Worm (Caenorhabditis elegans) whole organism, L4 larva: ENCODE measurements around the gene B0348.1.

Experiments
- D1046.2 ChIP-seq: fragments of 200-800 bp; sonication (Bioruptor generic); IDR thresholded peaks from 2 replicates; pipeline ENCODE4 v1.3.6; 2022; ENCODE audit warnings: missing genetic modification characterization, missing compliant biosample characterization
- F10B5.3 ChIP-seq: sonication (generic microtip); optimal IDR thresholded peaks from 2 replicates; lab custom pipeline; 2016; ENCODE audit warnings: mild to moderate bottlenecking, missing genetic modification characterization, missing compliant biosample characterization
- F44E2.7 ChIP-seq: fragments of 200-800 bp; sonication (Bioruptor generic); IDR thresholded peaks from 2 replicates; pipeline ENCODE4 v2.1.2; 2022; ENCODE audit warnings: missing genetic modification characterization, missing compliant biosample characterization
- Y48G9A.11 ChIP-seq: fragments of 200-800 bp; sonication (Bioruptor generic); IDR thresholded peaks from 2 replicates; pipeline ENCODE4 v1.3.6; 2022; ENCODE audit warnings: missing genetic modification reagents, missing genetic modification characterization, missing compliant biosample characterization
- ZK337.2 ChIP-seq: fragments of 200-800 bp; sonication (Bioruptor generic); IDR thresholded peaks from 2 replicates; pipeline ENCODE4 v1.3.6; 2022; ENCODE audit warnings: missing genetic modification reagents, missing genetic modification characterization, missing compliant biosample characterization
- aly-2 ChIP-seq: sonication (generic microtip); optimal IDR thresholded peaks from 2 replicates; lab custom pipeline; 2018; ENCODE audit warnings: missing biosample characterization, missing genetic modification characterization
- ama-1 ChIP-seq: fragments of 150-350 bp; optimal IDR thresholded peaks from 2 replicates; lab custom pipeline; 2014; ENCODE audit warnings: inconsistent platforms, mixed read lengths
- arid-1 ChIP-seq: fragments of 200-800 bp; sonication (Bioruptor generic); conservative IDR thresholded peaks from 2 replicates; pipeline ENCODE4 v1.3.6; 2022; ENCODE audit warnings: missing genetic modification reagents, missing genetic modification characterization, missing compliant biosample characterization
- ceh-44 ChIP-seq: fragments of 200-800 bp; sonication (Bioruptor generic); IDR thresholded peaks from 2 replicates; pipeline ENCODE4 v1.3.6; 2022; ENCODE audit warnings: missing genetic modification reagents, missing genetic modification characterization, missing compliant biosample characterization
- ceh-82 ChIP-seq: sonication (generic microtip); optimal IDR thresholded peaks from 2 replicates; lab custom pipeline; 2017; ENCODE audit warnings: missing biosample characterization, missing genetic modification characterization
- ces-1 ChIP-seq: fragments of 150-350 bp; sonication (generic microtip); optimal IDR thresholded peaks from 4 replicates; lab custom pipeline; 2014; ENCODE audit warnings: missing biosample characterization, missing genetic modification reagents, missing genetic modification characterization
- cey-2 ChIP-seq: sonication (generic microtip); optimal IDR thresholded peaks from 3 replicates; lab custom pipeline; 2017; ENCODE audit warnings: missing genetic modification characterization, mild to moderate bottlenecking, missing compliant biosample characterization, antibody characterized with exemption, borderline replicate concordance; ENCODE audit not compliant: insufficient read depth
- daf-16 ChIP-seq, 3 experiments: sonication (generic microtip); optimal IDR thresholded peaks; 2 replicates each; lab custom pipeline; 2016 to 2017; ENCODE audit warnings: missing genetic modification characterization in 3 of 3, missing genetic modification reagents in 3 of 3, mild to moderate bottlenecking in 2 of 3, missing compliant biosample characterization in 2 of 3, missing biosample characterization in 1 of 3, moderate library complexity in 1 of 3
- daf-19 ChIP-seq: fragments of 200-800 bp; sonication (Bioruptor generic); conservative IDR thresholded peaks from 2 replicates; pipeline ENCODE4 v1.3.6; 2022; ENCODE audit warnings: missing genetic modification characterization, missing compliant biosample characterization
- daf-8 ChIP-seq: fragments of 200-800 bp; sonication (Bioruptor generic); IDR thresholded peaks from 2 replicates; pipeline ENCODE4 v1.3.6; 2022; ENCODE audit warnings: missing genetic modification characterization, missing compliant biosample characterization
- dmd-6 ChIP-seq: fragments of 200-800 bp; sonication (Bioruptor generic); IDR thresholded peaks from 2 replicates; pipeline ENCODE4 v1.3.6; 2022; ENCODE audit warnings: missing genetic modification reagents, missing genetic modification characterization, missing compliant biosample characterization
- dpl-1 ChIP-seq: fragments of 150-350 bp; optimal IDR thresholded peaks from 2 replicates; lab custom pipeline; 2014; ENCODE audit warnings: missing biosample characterization, missing genetic modification reagents, missing genetic modification characterization
- duxl-1 ChIP-seq: sonication (generic microtip); optimal IDR thresholded peaks from 2 replicates; lab custom pipeline; 2016; ENCODE audit warnings: mild to moderate bottlenecking, missing genetic modification characterization, moderate library complexity, missing compliant biosample characterization; ENCODE audit not compliant: poor library complexity
- gei-8 ChIP-seq: fragments of 200-800 bp; sonication (Bioruptor generic); optimal IDR thresholded peaks from 2 replicates; lab custom pipeline; 2018; ENCODE audit warnings: mild to moderate bottlenecking, missing genetic modification characterization, missing compliant biosample characterization
- hmg-1.1 ChIP-seq: fragments of 200-800 bp; sonication (Bioruptor generic); IDR thresholded peaks from 2 replicates; pipeline ENCODE4 v1.3.6; 2022; ENCODE audit warnings: missing genetic modification reagents, missing genetic modification characterization, missing compliant biosample characterization
- lin-1 ChIP-seq: fragments of 200-800 bp; sonication (Bioruptor generic); IDR thresholded peaks from 2 replicates; pipeline ENCODE4 v1.3.6; 2022; ENCODE audit warnings: missing genetic modification reagents, missing genetic modification characterization, missing compliant biosample characterization
- lin-13 ChIP-seq: fragments of 150-350 bp; optimal IDR thresholded peaks from 2 replicates; lab custom pipeline; 2014; ENCODE audit warnings: missing biosample characterization, missing genetic modification reagents, missing genetic modification characterization
- lin-15B ChIP-seq: fragments of 150-350 bp; sonication (generic microtip); optimal IDR thresholded peaks from 3 replicates; lab custom pipeline; 2014; ENCODE audit warnings: missing biosample characterization, missing genetic modification characterization
- lin-29 ChIP-seq: fragments of 200-800 bp; sonication (Bioruptor generic); IDR thresholded peaks from 2 replicates; pipeline ENCODE4 v1.3.6; 2022; ENCODE audit warnings: missing genetic modification reagents, missing genetic modification characterization, missing compliant biosample characterization
- lin-38 ChIP-seq: fragments of 200-800 bp; sonication (Bioruptor generic); IDR thresholded peaks from 2 replicates; pipeline ENCODE4 v1.3.6; 2022; ENCODE audit warnings: missing genetic modification reagents, missing genetic modification characterization, missing compliant biosample characterization
- lin-39 ChIP-seq: fragments of 150-350 bp; optimal IDR thresholded peaks from 2 replicates; lab custom pipeline; 2014; ENCODE audit warnings: missing biosample characterization, missing genetic modification reagents, missing genetic modification characterization
- lsy-2 ChIP-seq, 2 experiments: fragments of 150-350 bp in 1 of 2; sonication (generic microtip) in 1 of 2; optimal IDR thresholded peaks; 2 replicates each; lab custom pipeline; 2014 to 2017; ENCODE audit warnings: missing biosample characterization in 2 of 2, missing genetic modification characterization in 2 of 2
- mdl-1 ChIP-seq, 2 experiments: fragments of 150-350 bp in 1 of 2; sonication (generic microtip) in 1 of 2; optimal IDR thresholded peaks; 2 replicates each; lab custom pipeline; 2014 to 2017; ENCODE audit warnings: missing biosample characterization in 2 of 2, missing genetic modification characterization in 2 of 2
- mep-1 ChIP-seq: fragments of 150-350 bp; sonication (generic microtip); optimal IDR thresholded peaks from 3 replicates; lab custom pipeline; 2014; ENCODE audit warnings: missing biosample characterization, missing genetic modification characterization
- mes-2 ChIP-seq: sonication (generic microtip); optimal IDR thresholded peaks from 2 replicates; lab custom pipeline; 2016; ENCODE audit warnings: missing genotype, mild to moderate bottlenecking, missing genetic modification characterization, missing compliant biosample characterization; ENCODE audit not compliant: poor library complexity, severe bottlenecking
- mxl-2 ChIP-seq: fragments of 200-800 bp; sonication (Bioruptor generic); conservative IDR thresholded peaks from 2 replicates; pipeline ENCODE4 v1.3.6; 2022; ENCODE audit warnings: missing genetic modification reagents, missing genetic modification characterization, missing compliant biosample characterization
- nhr-102 ChIP-seq: sonication (generic microtip); optimal IDR thresholded peaks from 2 replicates; lab custom pipeline; 2016; ENCODE audit warnings: mild to moderate bottlenecking, missing genetic modification characterization, moderate library complexity, missing compliant biosample characterization
- nhr-237 ChIP-seq: sonication (generic microtip); optimal IDR thresholded peaks from 2 replicates; lab custom pipeline; 2017; ENCODE audit warnings: missing biosample characterization, missing genetic modification characterization
- nhr-28 ChIP-seq: fragments of 150-350 bp; optimal IDR thresholded peaks from 2 replicates; lab custom pipeline; 2014; ENCODE audit warnings: missing biosample characterization, missing genetic modification characterization
- nhr-6 ChIP-seq: fragments of 150-350 bp; optimal IDR thresholded peaks from 2 replicates; lab custom pipeline; 2014; ENCODE audit warnings: missing biosample characterization, missing genetic modification characterization
- nhr-76 ChIP-seq: fragments of 150-350 bp; optimal IDR thresholded peaks from 2 replicates; lab custom pipeline; 2014; ENCODE audit warnings: missing biosample characterization, missing genetic modification characterization
- pha-4 ChIP-seq, 2 experiments: fragments of 150-350 bp in 1 of 2; fragments of 200-800 bp in 1 of 2; sonication (Bioruptor generic) in 1 of 2; IDR thresholded peaks in 1 of 2; optimal IDR thresholded peaks in 1 of 2; 2 replicates each; pipeline versions ENCODE4 v1.3.6 to Lab custom; 2014 to 2022; ENCODE audit warnings: missing genetic modification characterization in 2 of 2, missing genetic modification reagents in 2 of 2, missing biosample characterization in 1 of 2, missing compliant biosample characterization in 1 of 2
- snpc-1.2 ChIP-seq: fragments of 200-800 bp; sonication (Bioruptor generic); IDR thresholded peaks from 2 replicates; pipeline ENCODE4 v1.3.6; 2022; ENCODE audit warnings: missing genetic modification reagents, missing genetic modification characterization, missing compliant biosample characterization
- snpc-4 ChIP-seq: fragments of 150-350 bp; optimal IDR thresholded peaks from 2 replicates; lab custom pipeline; 2014; ENCODE audit warnings: missing biosample characterization, missing genetic modification characterization
- tag-97 ChIP-seq: fragments of 200-800 bp; sonication (Bioruptor generic); IDR thresholded peaks from 2 replicates; pipeline ENCODE4 v1.3.6; 2022; ENCODE audit warnings: missing genetic modification characterization, missing compliant biosample characterization
- ztf-7 ChIP-seq: fragments of 150-350 bp; optimal IDR thresholded peaks from 2 replicates; lab custom pipeline; 2014; ENCODE audit warnings: missing biosample characterization, missing genetic modification characterization

B0348.1 gene

DNA sequence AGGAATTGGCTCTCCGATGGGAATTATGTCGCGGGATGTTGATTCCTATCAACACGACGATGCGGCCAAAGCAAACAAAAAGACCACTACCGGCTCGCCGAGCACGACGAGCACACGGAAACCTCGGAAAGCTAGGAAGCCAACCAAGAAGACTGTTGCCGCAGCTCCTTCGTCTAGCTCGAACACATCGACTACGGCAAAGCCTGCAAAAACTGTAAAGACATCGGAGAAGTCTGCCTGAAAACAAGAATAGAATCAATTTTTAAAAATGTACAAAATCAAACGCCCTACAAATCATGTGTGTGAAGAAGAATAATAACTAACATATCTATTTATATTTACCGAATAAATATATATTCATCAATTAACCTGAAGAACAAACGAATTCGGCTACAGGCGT is 42.5 kb upstream of the B0348.1 start (continued):
- TF ChIP-seq dmd-6 (GFP tag; lab: Robert Waterston, UW) (no peak), duxl-1 (tag; lab: Kevin White, UChicago) (no peak), ceh-82 (tag; lab: Kevin White, UChicago) (no peak), lin-1 (GFP tag; lab: Robert Waterston, UW) (no peak), daf-8 (no peak), ZK337.2 (GFP tag; lab: Robert Waterston, UW) (no peak), nhr-237 (no peak), gei-8 (no peak), arid-1 (GFP tag; lab: Robert Waterston, UW) (0 out of 2 replicates have a peak, but pooled peaks have one; percentile 34), Y48G9A.11 (GFP tag; lab: Robert Waterston, UW) (0 out of 2 replicates have a peak, but pooled peaks have one; percentile 33), cey-2 (tag; lab: Kevin White, UChicago) (no peak), lin-29 (no peak), snpc-1.2 (GFP tag; lab: Robert Waterston, UW) (no peak), daf-16 (GFP tag; optimal IDR thresholded peaks at IDR 0.05; lab: Kevin White, UChicago) (no peak), daf-16 (tag; optimal IDR thresholded peaks at IDR 0.05; lab: Kevin White, UChicago) (no peak), F44E2.7 (no peak)

DNA sequence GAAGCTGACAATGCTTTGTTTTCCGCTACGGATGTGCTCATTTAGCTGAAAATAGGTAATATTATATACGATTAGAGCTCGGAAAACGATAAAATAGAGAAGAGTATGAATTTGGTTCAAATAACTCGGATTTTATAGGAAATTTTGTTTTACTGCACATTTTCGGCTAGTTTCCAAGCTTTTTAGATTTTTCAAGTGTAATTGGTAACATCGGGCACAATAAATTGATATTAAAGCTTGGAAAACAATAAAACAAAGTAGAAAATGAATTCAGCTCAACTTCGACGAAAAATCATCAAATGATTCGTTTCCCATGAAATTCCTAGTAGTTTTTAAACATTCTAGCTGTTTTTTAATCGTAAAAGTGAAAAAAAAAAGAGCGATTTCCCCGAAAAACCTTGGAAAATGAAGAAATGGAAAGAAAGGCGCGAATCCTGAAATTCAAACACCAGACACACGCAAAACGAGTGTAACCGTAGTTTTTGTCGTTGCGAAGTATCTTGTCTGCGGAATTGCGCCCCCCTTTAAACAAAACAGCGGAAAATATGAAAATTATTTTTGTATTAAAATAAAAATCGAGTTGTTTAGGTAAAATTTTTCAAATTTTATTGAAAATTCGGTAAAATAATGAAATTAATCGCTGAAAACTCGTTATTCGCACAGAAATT is 40.8 kb upstream of the B0348.1 start, which contains the start of gene ife-3:
Gene ife-3, minus strand, starts transcription at position 51 of the 668 bp plus-strand sequence.
- TF ChIP-seq ces-1 (GFP tag; lab: Kevin White, UChicago) (no peak), dpl-1 (GFP tag; lab: Kevin White, UChicago) (peak; percentile 91), lsy-2 (tag; optimal IDR thresholded peaks at IDR 0.05; lab: Kevin White, UChicago) (peak; percentile 70 to 98), mes-2 (tag; lab: Kevin White, UChicago) (peak; percentile 73), ztf-7 (tag; lab: Kevin White, UChicago) (no peak), nhr-237 (no peak), F10B5.3 (tag; lab: Kevin White, UChicago) (no peak), nhr-76 (tag; lab: Kevin White, UChicago) (no peak), hmg-1.1 (GFP tag; lab: Robert Waterston, UW) (no peak), lin-15B (tag; lab: Kevin White, UChicago) (no peak), lin-39 (tag; lab: Kevin White, UChicago) (no peak), D1046.2 (peak; percentile 96), ama-1 (lab: Kevin White, UChicago) (peak; percentile 60), mdl-1 (tag; optimal IDR thresholded peaks at IDR 0.05; lab: Kevin White, UChicago) (no peak), F44E2.7 (no peak), aly-2 (tag; lab: Kevin White, UChicago) (no peak), tag-97 (GFP tag; lab: Robert Waterston, UW) (no peak), nhr-28 (peak; percentile 39), mep-1 (tag; lab: Kevin White, UChicago) (peak; percentile 14), lin-38 (GFP tag; lab: Robert Waterston, UW) (0 out of 2 replicates have a peak, but pooled peaks have one; percentile 9), nhr-6 (tag; lab: Kevin White, UChicago) (peak; percentile 61), duxl-1 (tag; lab: Kevin White, UChicago) (no peak), lin-13 (GFP tag; lab: Kevin White, UChicago) (peak; percentile 24), pha-4 (GFP tag; IDR thresholded peaks at IDR 0.05; lab: Robert Waterston, UW) (no peak), pha-4 (tag; optimal IDR thresholded peaks at IDR 0.05; lab: Kevin White, UChicago) (peak; percentile 12), nhr-102 (tag; lab: Kevin White, UChicago) (no peak), daf-19 (GFP tag; lab: Robert Waterston, UW) (no peak), mxl-2 (GFP tag; lab: Robert Waterston, UW) (no peak), ceh-44 (GFP tag; lab: Robert Waterston, UW) (no peak), snpc-4 (tag; lab: Kevin White, UChicago) (no peak), ZK337.2 (GFP tag; lab: Robert Waterston, UW) (no peak), snpc-1.2 (GFP tag; lab: Robert Waterston, UW) (no peak)
- TF ChIP-seq, all 104 proteins: peak for 11
